Fruit fly (Drosophila melanogaster): ENCODE measurements around the gene CG32547.

CG32547 gene

dm6 chrX:18506639-18507528, 27.6 kb upstream of the CG32547 start (continued):
- TF ChIP-seq cwo (GFP tag; optimal IDR thresholded peaks at IDR 0.05) (peak; percentile 63), CG17328 (GFP tag; IDR thresholded peaks at IDR 0.05) (peak; percentile 90), yki (optimal IDR thresholded peaks at IDR 0.05) (no peak), Chrac-16 (GFP tag; optimal IDR thresholded peaks at IDR 0.05) (peak; percentile 69), wdn (GFP tag; IDR thresholded peaks at IDR 0.05) (peak; percentile 69), crol (GFP tag; IDR thresholded peaks at IDR 0.05) (0 out of 2 replicates have a peak, but pooled peaks have one; percentile 29), pnt (GFP tag; optimal IDR thresholded peaks at IDR 0.05) (peak; percentile 75), CG9609 (GFP tag; optimal IDR thresholded peaks at IDR 0.05) (peak; percentile 60), dysf (GFP tag; IDR thresholded peaks at IDR 0.05) (peak; percentile 85), pb (GFP tag; optimal IDR thresholded peaks at IDR 0.05) (peak; percentile 70), repo (GFP tag; optimal IDR thresholded peaks at IDR 0.05) (peak; percentile 74), CG10543 (GFP tag; optimal IDR thresholded peaks at IDR 0.05) (no peak), CG8281 (tag; optimal IDR thresholded peaks at IDR 0.05) (no peak), amos (GFP tag; IDR thresholded peaks at IDR 0.05; ENCODE audit: partially characterized antibody) (no peak), kni (GFP tag; optimal IDR thresholded peaks at IDR 0.05) (no peak), ems (GFP tag; optimal IDR thresholded peaks at IDR 0.05) (peak; percentile 76), zf30C (GFP tag; optimal IDR thresholded peaks at IDR 0.05) (peak; percentile 85), chif (GFP tag; optimal IDR thresholded peaks at IDR 0.05) (peak; percentile 63 to 84), dpn (GFP tag; optimal IDR thresholded peaks at IDR 0.05) (peak; percentile 76 to 81), CG18764 (GFP tag; optimal IDR thresholded peaks at IDR 0.05) (peak; percentile 80), CG11398 (GFP tag; optimal IDR thresholded peaks at IDR 0.05) (peak; percentile 48), CG11247 (GFP tag; IDR thresholded peaks at IDR 0.05) (peak; percentile 70), Ets65A (GFP tag) (peak; percentile 89), btn (GFP tag; optimal IDR thresholded peaks at IDR 0.05) (peak; percentile 74), tll (GFP tag; optimal IDR thresholded peaks at IDR 0.05) (no peak), CG7357 (GFP tag; IDR thresholded peaks at IDR 0.05) (peak; percentile 41; the same call in 1 of the 3 replicates), CG17829 (tag; optimal IDR thresholded peaks at IDR 0.05) (peak; percentile 73), Atf-2 (GFP tag; optimal IDR thresholded peaks at IDR 0.05) (peak; percentile 78), Atf3 (GFP tag; optimal IDR thresholded peaks at IDR 0.05) (peak; percentile 33), Ptx1 (GFP tag; IDR thresholded peaks at IDR 0.05) (peak; percentile 77), pum (GFP tag; optimal IDR thresholded peaks at IDR 0.05) (peak; percentile 71), Blimp-1 (GFP tag; optimal IDR thresholded peaks at IDR 0.05) (peak; percentile 79), hbn (GFP tag; IDR thresholded peaks at IDR 0.05; ENCODE audit: partially characterized antibody) (no peak), CG17802 (tag; optimal IDR thresholded peaks at IDR 0.05) (peak; percentile 43), onecut (GFP tag; IDR thresholded peaks at IDR 0.05) (peak; percentile 79), org-1 (GFP tag; optimal IDR thresholded peaks at IDR 0.05) (peak; percentile 71), Poxn (GFP tag; IDR thresholded peaks at IDR 0.05) (no peak), fd102C (GFP tag; optimal IDR thresholded peaks at IDR 0.05) (no peak), Nf-YA (GFP tag; IDR thresholded peaks at IDR 0.05) (peak; percentile 42; the same call in 1 of the 2 replicates), Sin3A (optimal IDR thresholded peaks at IDR 0.05) (no peak), Hr51 (GFP tag; optimal IDR thresholded peaks at IDR 0.05) (peak; percentile 27 to 78), CHES-1-like (GFP tag; optimal IDR thresholded peaks at IDR 0.05) (peak; percentile 62), CG16779 (GFP tag; IDR thresholded peaks at IDR 0.05) (peak; percentile 74), CG34422 (GFP tag; IDR thresholded peaks at IDR 0.05) (peak; percentile 86), Lim3 (GFP tag; IDR thresholded peaks at IDR 0.05) (no peak), ewg (GFP tag; optimal IDR thresholded peaks at IDR 0.05) (peak; percentile 47), CG13296 (GFP tag; optimal IDR thresholded peaks at IDR 0.05) (peak; percentile 50), crp (GFP tag; optimal IDR thresholded peaks at IDR 0.05) (peak in 1 of 2 experiments; percentile 21), Atf6 (GFP tag; IDR thresholded peaks at IDR 0.05) (peak; percentile 88)

All from whole organism, embryonic.